Fruit fly (Drosophila melanogaster) whole organism, wandering third instar larva: ENCODE measurements around the gene sff.
A peak's percentile ranks its signal among the peaks of the same experiment; 100 is the strongest.

Source experiments
- CG32264 ChIP-seq: fragments of 200-800 bp; sonication (Bioruptor generic); optimal IDR thresholded peaks from 2 replicates; lab custom pipeline; 2016; ENCODE audit warnings: missing biosample characterization, missing genetic modification characterization
- CG9705 ChIP-seq: fragments of 200-800 bp; sonication (Bioruptor generic); optimal IDR thresholded peaks from 2 replicates; lab custom pipeline; 2018; ENCODE audit warnings: missing biosample characterization, mild to moderate bottlenecking, missing genetic modification characterization
- CrebA ChIP-seq: fragments of 200-800 bp; sonication (Bioruptor generic); optimal IDR thresholded peaks from 2 replicates; lab custom pipeline; 2016; ENCODE audit warnings: missing biosample characterization, mild to moderate bottlenecking, missing genetic modification characterization, borderline replicate concordance
- Dfd ChIP-seq: fragments of >200 bp; optimal IDR thresholded peaks from 2 replicates; lab custom pipeline; 2017; ENCODE audit warnings: missing biosample characterization, missing genetic modification characterization
- Dif ChIP-seq: fragments of 200-275, 200-300 bp; sonication (Bioruptor generic); optimal IDR thresholded peaks from 2 replicates; lab custom pipeline; 2018; ENCODE audit warnings: missing biosample characterization, missing genetic modification characterization; ENCODE audit not compliant: partially characterized antibody
- GATAd ChIP-seq: sonication (Bioruptor generic); optimal IDR thresholded peaks from 2 replicates; lab custom pipeline; 2016; ENCODE audit warnings: missing biosample characterization, missing genetic modification characterization
- HLH106 ChIP-seq: fragments of 200-800 bp; optimal IDR thresholded peaks from 3 replicates; lab custom pipeline; 2019; ENCODE audit warnings: missing biosample characterization, mild to moderate bottlenecking, missing genetic modification characterization, moderate library complexity
- Hnf4 ChIP-seq: fragments of 200-800 bp; sonication (Bioruptor generic); optimal IDR thresholded peaks from 2 replicates; lab custom pipeline; 2016; ENCODE audit warnings: missing biosample characterization, mild to moderate bottlenecking, missing genetic modification characterization
- Hr78 ChIP-seq: fragments of >200 bp; optimal IDR thresholded peaks from 2 replicates; lab custom pipeline; 2017; ENCODE audit warnings: missing biosample characterization, missing genetic modification characterization
- Hr83 ChIP-seq: fragments of 200-300 bp; sonication (Bioruptor generic); optimal IDR thresholded peaks from 2 replicates; lab custom pipeline; 2016; ENCODE audit warnings: missing biosample characterization, mild to moderate bottlenecking, missing genetic modification characterization, moderate library complexity; ENCODE audit not compliant: poor library complexity, severe bottlenecking
- Jra ChIP-seq: sonication (Bioruptor generic); optimal IDR thresholded peaks from 2 replicates; lab custom pipeline; 2016; ENCODE audit warnings: missing biosample characterization, missing genetic modification characterization
- Mio ChIP-seq: sonication (Bioruptor generic); optimal IDR thresholded peaks from 2 replicates; lab custom pipeline; 2016; ENCODE audit warnings: missing biosample characterization, missing genetic modification characterization
- Myc ChIP-seq: fragments of >200 bp; optimal IDR thresholded peaks from 2 replicates; lab custom pipeline; 2017
- OdsH ChIP-seq: fragments of 200-800 bp; sonication (Bioruptor generic); optimal IDR thresholded peaks from 2 replicates; lab custom pipeline; 2016; ENCODE audit warnings: missing biosample characterization, mild to moderate bottlenecking, missing genetic modification characterization
- Rel ChIP-seq, 2 experiments: fragments of 200-800 bp; sonication (Bioruptor generic) in 1 of 2; optimal IDR thresholded peaks; 2 replicates in 1 of 2; 3 replicates in 1 of 2; lab custom pipeline; 2016 to 2019; ENCODE audit warnings: mild to moderate bottlenecking in 2 of 2, missing biosample characterization in 2 of 2, missing genetic modification characterization in 2 of 2, moderate library complexity in 1 of 2
- Sp1 ChIP-seq: fragments of 200-800 bp; sonication (Bioruptor generic); optimal IDR thresholded peaks from 3 replicates; lab custom pipeline; 2019; ENCODE audit warnings: missing biosample characterization, mild to moderate bottlenecking, missing genetic modification characterization, moderate library complexity
- Vsx2 ChIP-seq: fragments of 200-300, 225-300 bp; sonication (Bioruptor generic); optimal IDR thresholded peaks from 2 replicates; lab custom pipeline; 2018; ENCODE audit warnings: missing biosample characterization, missing genetic modification characterization; ENCODE audit not compliant: partially characterized antibody
- br ChIP-seq: fragments of 200-800 bp; sonication (Bioruptor generic); optimal IDR thresholded peaks from 2 replicates; lab custom pipeline; 2016; ENCODE audit warnings: missing biosample characterization, missing genetic modification characterization
- brk ChIP-seq: fragments of 200-800 bp; sonication (Bioruptor generic); optimal IDR thresholded peaks from 2 replicates; lab custom pipeline; 2016; ENCODE audit warnings: missing biosample characterization, mild to moderate bottlenecking, missing genetic modification characterization
- dmrt93B ChIP-seq: fragments of 200-800 bp; sonication (Bioruptor generic); optimal IDR thresholded peaks from 2 replicates; lab custom pipeline; 2018; ENCODE audit warnings: missing biosample characterization, mild to moderate bottlenecking, missing genetic modification characterization
- dsf ChIP-seq: sonication (Bioruptor generic); optimal IDR thresholded peaks from 2 replicates; lab custom pipeline; 2016; ENCODE audit warnings: missing biosample characterization, missing genetic modification characterization, borderline replicate concordance
- ey ChIP-seq: fragments of 200-800 bp; sonication (Bioruptor generic); optimal IDR thresholded peaks from 2 replicates; lab custom pipeline; 2016; ENCODE audit warnings: missing biosample characterization, missing genetic modification characterization
- foxo ChIP-seq, 2 experiments: fragments of 200-800 bp; sonication (Bioruptor generic); optimal IDR thresholded peaks; 2 replicates in 1 of 2; 3 replicates in 1 of 2; lab custom pipeline; 2016 to 2017; ENCODE audit warnings: missing biosample characterization in 2 of 2, missing genetic modification characterization in 2 of 2
- fru ChIP-seq: fragments of 200-800 bp; sonication (Bioruptor generic); optimal IDR thresholded peaks from 3 replicates; lab custom pipeline; 2016; ENCODE audit warnings: missing biosample characterization, mild to moderate bottlenecking, missing genetic modification characterization
- h ChIP-seq: fragments of 200-800 bp; sonication (Bioruptor generic); optimal IDR thresholded peaks from 3 replicates; lab custom pipeline; 2016; ENCODE audit warnings: missing biosample characterization, mild to moderate bottlenecking, missing genetic modification characterization
- jim ChIP-seq: fragments of 175-275, 200-325 bp; sonication (Bioruptor generic); optimal IDR thresholded peaks from 2 replicates; lab custom pipeline; 2016; ENCODE audit warnings: missing biosample characterization, mild to moderate bottlenecking, missing genetic modification characterization
- pan ChIP-seq: fragments of >200 bp; optimal IDR thresholded peaks from 2 replicates; lab custom pipeline; 2017
- psq ChIP-seq: fragments of 200-800 bp; sonication (Bioruptor generic); optimal IDR thresholded peaks from 3 replicates; lab custom pipeline; 2017; ENCODE audit warnings: missing biosample characterization, mild to moderate bottlenecking, missing genetic modification characterization, moderate library complexity
- rgr ChIP-seq: fragments of 200-800 bp; sonication (Bioruptor generic); optimal IDR thresholded peaks from 3 replicates; lab custom pipeline; 2016; ENCODE audit warnings: missing biosample characterization, mild to moderate bottlenecking, missing genetic modification characterization
- sage ChIP-seq: fragments of 200-800 bp; sonication (Bioruptor generic); optimal IDR thresholded peaks from 2 replicates; lab custom pipeline; 2016; ENCODE audit warnings: missing biosample characterization, mild to moderate bottlenecking, missing genetic modification characterization
- sv ChIP-seq: fragments of 200-800 bp; sonication (Bioruptor generic); optimal IDR thresholded peaks from 3 replicates; lab custom pipeline; 2016; ENCODE audit warnings: missing biosample characterization, missing genetic modification characterization
- tai ChIP-seq: sonication (Bioruptor generic); optimal IDR thresholded peaks from 2 replicates; lab custom pipeline; 2016; ENCODE audit warnings: missing biosample characterization, missing genetic modification characterization
- usp ChIP-seq: fragments of >200 bp; optimal IDR thresholded peaks from 2 replicates; lab custom pipeline; 2017; ENCODE audit warnings: missing biosample characterization, missing genetic modification characterization
- woc ChIP-seq: sonication (Bioruptor generic); optimal IDR thresholded peaks from 2 replicates; lab custom pipeline; 2016; ENCODE audit warnings: missing biosample characterization, mild to moderate bottlenecking, missing genetic modification characterization

The sff gene

dm6 chr3L:15956448-15957010, 31.9 kb upstream of the sff start, which contains the start of gene elgi:
Gene elgi, plus strand, starts transcription at chr3L:15956550.
- TF ChIP-seq GATAd (GFP tag; lab: Kevin White, UChicago) (no peak), fru (peak; percentile 77), tai (GFP tag; lab: Kevin White, UChicago) (no peak), woc (GFP tag; lab: Kevin White, UChicago) (peak; percentile 85), dsf (GFP tag; lab: Kevin White, UChicago) (no peak), Mio (GFP tag; lab: Kevin White, UChicago) (peak; percentile 10), HLH106 (tag; lab: Kevin White, UChicago) (peak; percentile 58), psq (peak; percentile 51), Hnf4 (GFP tag; lab: Kevin White, UChicago) (no peak), Myc (lab: Kevin White, UChicago) (peak; percentile 88), h (GFP tag; lab: Kevin White, UChicago) (peak; percentile 82), sage (GFP tag; lab: Kevin White, UChicago) (no peak), rgr (peak; percentile 78), Dif (GFP tag; lab: Kevin White, UChicago) (no peak), jim (GFP tag; lab: Kevin White, UChicago) (no peak), CrebA (GFP tag; lab: Kevin White, UChicago) (no peak), ey (peak; percentile 54), Jra (GFP tag; lab: Kevin White, UChicago) (no peak), Dfd (GFP tag; lab: Kevin White, UChicago) (no peak), CG9705 (peak; percentile 49), Vsx2 (GFP tag; lab: Kevin White, UChicago) (no peak), br (GFP tag; lab: Kevin White, UChicago) (peak; percentile 75), OdsH (GFP tag; lab: Kevin White, UChicago) (peak; percentile 46), CG32264 (GFP tag; lab: Kevin White, UChicago) (peak; percentile 47), usp (GFP tag; lab: Kevin White, UChicago) (no peak), sv (GFP tag; lab: Kevin White, UChicago) (peak; percentile 52), Rel (GFP tag; optimal IDR thresholded peaks at IDR 0.05; lab: Kevin White, UChicago) (no peak), Rel (tag; optimal IDR thresholded peaks at IDR 0.05; lab: Kevin White, UChicago) (peak; percentile 54), foxo (GFP tag; optimal IDR thresholded peaks at IDR 0.05; lab: Kevin White, UChicago) (peak in 1 of 2 experiments; percentile 82), Hr83 (GFP tag; lab: Kevin White, UChicago) (peak; percentile 80), brk (GFP tag; lab: Kevin White, UChicago) (no peak), pan (lab: Kevin White, UChicago) (no peak), Sp1 (GFP tag; lab: Kevin White, UChicago) (peak; percentile 60)

dm6 chr3L:15954784-15955427, 30.2 kb upstream of the sff start, which contains the start of the genes Pka-C3 and GXIVsPLA2:
Gene Pka-C3, minus strand, starts transcription at chr3L:15954797.
Gene GXIVsPLA2, plus strand, starts transcription at chr3L:15955096.
- TF ChIP-seq Myc (lab: Kevin White, UChicago) (peak; percentile 61), dsf (GFP tag; lab: Kevin White, UChicago) (no peak)
- TF ChIP-seq, all 38 proteins: peak for 1

- TF ChIP-seq Jra (GFP tag; lab: Kevin White, UChicago), result no peak
- no peak for TF ChIP-seq Hr83 (GFP tag; lab: Kevin White, UChicago)
- no peak for TF ChIP-seq Myc (lab: Kevin White, UChicago)
- TF ChIP-seq Vsx2 (GFP tag; lab: Kevin White, UChicago), result no peak
- TF ChIP-seq Hr78, result no peak
- no peak for TF ChIP-seq fru
- TF ChIP-seq GATAd (GFP tag; lab: Kevin White, UChicago), result no peak
- TF ChIP-seq Dfd (GFP tag; lab: Kevin White, UChicago), result no peak
- no peak for TF ChIP-seq dmrt93B
- TF ChIP-seq HLH106 (tag; lab: Kevin White, UChicago), result no peak
- TF ChIP-seq, all 38 proteins: peak for 0
Measured at dm6 chr3L:15953892-15954291, 29.2 kb upstream of the sff start.
